Fruit fly (Drosophila melanogaster) whole organism, embryonic: Measurements from ENCODE around the gene CG3862.

ENCODE experiments used
- B-H2 ChIP-seq: fragments of 200-800 bp; sonication (Bioruptor generic); optimal IDR thresholded peaks from 2 replicates; lab custom pipeline; 2018; ENCODE audit warnings: missing biosample characterization, mild to moderate bottlenecking, missing genetic modification characterization
- CG11456 ChIP-seq: fragments of 200-800 bp; sonication (Bioruptor generic); IDR thresholded peaks from 3 replicates; pipeline ENCODE4 v1.3.6; 2022; ENCODE audit warnings: missing biosample characterization, missing genetic modification characterization
- CG12299 ChIP-seq: fragments of 200-800 bp; sonication (Bioruptor generic); optimal IDR thresholded peaks from 2 replicates; lab custom pipeline; 2018; ENCODE audit warnings: missing biosample characterization, mild to moderate bottlenecking, missing genetic modification characterization
- CG12659 ChIP-seq: fragments of 200-800 bp; sonication (Bioruptor generic); optimal IDR thresholded peaks from 3 replicates; lab custom pipeline; 2017; ENCODE audit warnings: mild to moderate bottlenecking, missing biosample characterization, missing genetic modification reagents, missing genetic modification characterization
- CG12942 ChIP-seq: fragments of 200-800 bp; sonication (Bioruptor generic); optimal IDR thresholded peaks from 3 replicates; lab custom pipeline; 2016; ENCODE audit warnings: missing biosample characterization, missing genetic modification characterization
- CG14667 ChIP-seq: fragments of 200-800 bp; sonication (Bioruptor generic); IDR thresholded peaks from 2 replicates; pipeline ENCODE4 v1.3.6; 2022; ENCODE audit warnings: missing biosample characterization, missing genetic modification characterization
- CG14710 ChIP-seq: fragments of 200-800 bp; sonication (Bioruptor generic); optimal IDR thresholded peaks from 3 replicates; lab custom pipeline; 2019; ENCODE audit warnings: missing biosample characterization, mild to moderate bottlenecking, missing genetic modification characterization, moderate library complexity
- CG18599 ChIP-seq: fragments of 200-800 bp; sonication (Bioruptor generic); optimal IDR thresholded peaks from 3 replicates; lab custom pipeline; 2017; ENCODE audit warnings: missing biosample characterization, missing genetic modification characterization, mild to moderate bottlenecking, moderate library complexity, missing genetic modification reagents
- CG2889 ChIP-seq: fragments of 200-800 bp; sonication (Bioruptor generic); IDR thresholded peaks from 3 replicates; pipeline ENCODE4 v1.3.6; 2022; ENCODE audit warnings: missing biosample characterization, missing genetic modification characterization
- CG30431 ChIP-seq: fragments of 200-800 bp; sonication (Bioruptor generic); optimal IDR thresholded peaks from 2 replicates; lab custom pipeline; 2017; ENCODE audit warnings: missing biosample characterization, missing genetic modification characterization
- CG31224 ChIP-seq: fragments of 200-800 bp; sonication (Bioruptor generic); IDR thresholded peaks from 2 replicates; pipeline ENCODE4 v1.3.6; 2022; ENCODE audit warnings: missing biosample characterization, missing genetic modification characterization
- CG3281 ChIP-seq: fragments of 200-800 bp; sonication (Bioruptor generic); optimal IDR thresholded peaks from 3 replicates; lab custom pipeline; 2017; ENCODE audit warnings: missing biosample characterization, mild to moderate bottlenecking, missing genetic modification characterization
- CG34376 ChIP-seq: fragments of 200-800 bp; sonication (Bioruptor generic); optimal IDR thresholded peaks from 2 replicates; lab custom pipeline; 2018; ENCODE audit warnings: missing biosample characterization, mild to moderate bottlenecking, missing genetic modification characterization
- CG4282 ChIP-seq: fragments of 200-800 bp; sonication (Bioruptor generic); optimal IDR thresholded peaks from 2 replicates; lab custom pipeline; 2016; ENCODE audit warnings: missing biosample characterization, missing genetic modification characterization
- CG4360 ChIP-seq: fragments of 200-800 bp; sonication (Bioruptor generic); IDR thresholded peaks from 2 replicates; pipeline ENCODE4 v1.3.6; 2022; ENCODE audit warnings: missing biosample characterization, missing genetic modification characterization
- CG6272 ChIP-seq: fragments of 200-800 bp; sonication (Bioruptor generic); IDR thresholded peaks from 2 replicates; pipeline ENCODE4 v1.3.6; 2022; ENCODE audit warnings: missing biosample characterization, missing genetic modification characterization
- CG9437 ChIP-seq: fragments of 200-800 bp; sonication (Bioruptor generic); optimal IDR thresholded peaks from 2 replicates; lab custom pipeline; 2018; ENCODE audit warnings: missing biosample characterization, mild to moderate bottlenecking, missing genetic modification characterization
- CG9609 ChIP-seq: fragments of 200-800 bp; sonication (Bioruptor generic); optimal IDR thresholded peaks from 3 replicates; lab custom pipeline; 2016; ENCODE audit warnings: missing biosample characterization, missing genetic modification characterization
- CTCF ChIP-seq: fragments of 200-800 bp; sonication (Bioruptor generic); optimal IDR thresholded peaks from 2 replicates; lab custom pipeline; 2017; ENCODE audit warnings: missing biosample characterization, mild to moderate bottlenecking, missing genetic modification characterization, moderate library complexity
- Dip2 ChIP-seq: fragments of 200-800 bp; sonication (Bioruptor generic); IDR thresholded peaks from 2 replicates; pipeline ENCODE4 v1.3.6; 2022; ENCODE audit warnings: missing biosample characterization, missing genetic modification characterization
- E2f1 ChIP-seq: fragments of 200-800 bp; sonication (Bioruptor generic); IDR thresholded peaks from 2 replicates; pipeline ENCODE4 v1.3.6; 2022; ENCODE audit warnings: missing biosample characterization, missing genetic modification characterization
- Eip74EF ChIP-seq, 2 experiments: fragments of 200-800 bp in 1 of 2; fragments of >200 bp in 1 of 2; sonication (Bioruptor generic) in 1 of 2; optimal IDR thresholded peaks; 2 replicates each; lab custom pipeline; 2017 to 2019; ENCODE audit warnings: missing biosample characterization in 2 of 2, missing genetic modification characterization in 2 of 2, mild to moderate bottlenecking in 1 of 2, moderate library complexity in 1 of 2
- Ets97D ChIP-seq: fragments of 200-800 bp; sonication (Bioruptor generic); optimal IDR thresholded peaks from 3 replicates; lab custom pipeline; 2016; ENCODE audit warnings: missing biosample characterization, missing genetic modification characterization
- GATAe ChIP-seq: fragments of 200-800 bp; sonication (Bioruptor generic); conservative IDR thresholded peaks from 2 replicates; pipeline ENCODE4 v1.3.6; 2022; ENCODE audit warnings: missing biosample characterization, missing genetic modification characterization
- Lhr ChIP-seq: fragments of 200-800 bp; sonication (Bioruptor generic); optimal IDR thresholded peaks from 3 replicates; lab custom pipeline; 2017; ENCODE audit warnings: mild to moderate bottlenecking, missing biosample characterization, missing genetic modification reagents, missing genetic modification characterization
- MESR4 ChIP-seq: fragments of 200-800 bp; sonication (Bioruptor generic); optimal IDR thresholded peaks from 2 replicates; lab custom pipeline; 2018; ENCODE audit warnings: missing biosample characterization, mild to moderate bottlenecking, missing genetic modification characterization, moderate library complexity
- NFAT ChIP-seq: fragments of 200-800 bp; sonication (Bioruptor generic); IDR thresholded peaks from 2 replicates; pipeline ENCODE4 v1.3.6; 2022; ENCODE audit warnings: missing biosample characterization, missing genetic modification characterization
- Pdp1 ChIP-seq, 2 experiments: fragments of 200-800 bp; sonication (Bioruptor generic); optimal IDR thresholded peaks; 3 replicates each; lab custom pipeline; 2016; ENCODE audit warnings: missing biosample characterization in 2 of 2, missing genetic modification characterization in 2 of 2, mild to moderate bottlenecking in 1 of 2, moderate library complexity in 1 of 2
- Poxn ChIP-seq: fragments of 200-800 bp; sonication (Bioruptor generic); IDR thresholded peaks from 2 replicates; pipeline ENCODE4 v1.3.6; 2022; ENCODE audit warnings: missing biosample characterization, missing genetic modification characterization
- Ravus ChIP-seq: fragments of 200-800 bp; sonication (Bioruptor generic); IDR thresholded peaks from 2 replicates; pipeline ENCODE4 v1.3.6; 2022; ENCODE audit warnings: missing biosample characterization, missing genetic modification characterization
- ash1 ChIP-seq: fragments of 200-800 bp; sonication (Bioruptor generic); optimal IDR thresholded peaks from 2 replicates; lab custom pipeline; 2018; ENCODE audit warnings: missing biosample characterization, mild to moderate bottlenecking, missing genetic modification characterization
- cato ChIP-seq: fragments of 200-800 bp; sonication (Bioruptor generic); optimal IDR thresholded peaks from 2 replicates; lab custom pipeline; 2016; ENCODE audit warnings: missing biosample characterization, missing genetic modification characterization, borderline replicate concordance
- crc ChIP-seq: fragments of 200-800 bp; sonication (Bioruptor generic); optimal IDR thresholded peaks from 2 replicates; lab custom pipeline; 2016; ENCODE audit warnings: missing biosample characterization, missing genetic modification characterization
- croc ChIP-seq: fragments of 200-800 bp; sonication (Bioruptor generic); conservative IDR thresholded peaks from 3 replicates; pipeline ENCODE4 v1.3.6; 2022; ENCODE audit warnings: missing biosample characterization, missing genetic modification characterization
- dan ChIP-seq: fragments of 200-800 bp; sonication (Bioruptor generic); IDR thresholded peaks from 2 replicates; pipeline ENCODE4 v1.3.6; 2022; ENCODE audit warnings: missing biosample characterization, missing genetic modification characterization
- dmrt99B ChIP-seq: fragments of 200-800 bp; sonication (Bioruptor generic); optimal IDR thresholded peaks from 2 replicates; lab custom pipeline; 2018; ENCODE audit warnings: missing biosample characterization, mild to moderate bottlenecking, missing genetic modification characterization, moderate library complexity
- ewg ChIP-seq: fragments of 200-800 bp; sonication (Bioruptor generic); optimal IDR thresholded peaks from 3 replicates; lab custom pipeline; 2017; ENCODE audit warnings: mild to moderate bottlenecking, missing biosample characterization, missing genetic modification reagents, missing genetic modification characterization
- gce ChIP-seq: fragments of 200-800 bp; sonication (Bioruptor generic); IDR thresholded peaks from 3 replicates; pipeline ENCODE4 v1.3.6; 2022; ENCODE audit warnings: missing biosample characterization, missing genetic modification characterization
- grn ChIP-seq: fragments of 200-800 bp; sonication (Bioruptor generic); optimal IDR thresholded peaks from 3 replicates; lab custom pipeline; 2017; ENCODE audit warnings: missing biosample characterization, missing genetic modification characterization
- gsb-n ChIP-seq: fragments of 200-800 bp; sonication (Bioruptor generic); optimal IDR thresholded peaks from 3 replicates; lab custom pipeline; 2018; ENCODE audit warnings: missing biosample characterization, mild to moderate bottlenecking, missing genetic modification characterization
- pita ChIP-seq: fragments of 200-800 bp; sonication (Bioruptor generic); optimal IDR thresholded peaks from 2 replicates; lab custom pipeline; 2017; ENCODE audit warnings: missing biosample characterization, mild to moderate bottlenecking, missing genetic modification characterization
- pzg ChIP-seq: fragments of 200-800 bp; sonication (Bioruptor generic); optimal IDR thresholded peaks from 3 replicates; lab custom pipeline; 2018; ENCODE audit warnings: missing biosample characterization, mild to moderate bottlenecking, missing genetic modification characterization, moderate library complexity
- salm ChIP-seq: fragments of 200-800 bp; sonication (Bioruptor generic); optimal IDR thresholded peaks from 2 replicates; lab custom pipeline; 2018; ENCODE audit warnings: missing biosample characterization, mild to moderate bottlenecking, missing genetic modification characterization
- sd ChIP-seq: fragments of 200-800 bp; sonication (Bioruptor generic); optimal IDR thresholded peaks from 3 replicates; lab custom pipeline; 2018; ENCODE audit warnings: missing biosample characterization, mild to moderate bottlenecking, missing genetic modification characterization, moderate library complexity
- sima ChIP-seq: fragments of 200-800 bp; sonication (Bioruptor generic); optimal IDR thresholded peaks from 2 replicates; lab custom pipeline; 2016; ENCODE audit warnings: missing biosample characterization, missing genetic modification characterization
- sob ChIP-seq: fragments of 200-800 bp; sonication (Bioruptor generic); IDR thresholded peaks from 2 replicates; pipeline ENCODE4 v1.3.6; 2022; ENCODE audit warnings: missing biosample characterization, missing genetic modification characterization
- ssp ChIP-seq: fragments of 200-800 bp; sonication (Bioruptor generic); IDR thresholded peaks from 2 replicates; pipeline ENCODE4 v1.3.6; 2022; ENCODE audit warnings: missing biosample characterization, missing genetic modification characterization
- tio ChIP-seq: fragments of 200-800 bp; sonication (Bioruptor generic); optimal IDR thresholded peaks from 2 replicates; lab custom pipeline; 2017; ENCODE audit warnings: missing biosample characterization, missing genetic modification characterization, inconsistent platforms
- trem ChIP-seq: fragments of 200-800 bp; optimal IDR thresholded peaks from 3 replicates; lab custom pipeline; 2019; ENCODE audit warnings: missing biosample characterization, mild to moderate bottlenecking, missing genetic modification characterization, moderate library complexity
- unpg ChIP-seq: fragments of 200-800 bp; sonication (Bioruptor generic); optimal IDR thresholded peaks from 3 replicates; lab custom pipeline; 2018; ENCODE audit warnings: missing biosample characterization, mild to moderate bottlenecking, missing genetic modification characterization, moderate library complexity

The CG3862 gene

DNA sequence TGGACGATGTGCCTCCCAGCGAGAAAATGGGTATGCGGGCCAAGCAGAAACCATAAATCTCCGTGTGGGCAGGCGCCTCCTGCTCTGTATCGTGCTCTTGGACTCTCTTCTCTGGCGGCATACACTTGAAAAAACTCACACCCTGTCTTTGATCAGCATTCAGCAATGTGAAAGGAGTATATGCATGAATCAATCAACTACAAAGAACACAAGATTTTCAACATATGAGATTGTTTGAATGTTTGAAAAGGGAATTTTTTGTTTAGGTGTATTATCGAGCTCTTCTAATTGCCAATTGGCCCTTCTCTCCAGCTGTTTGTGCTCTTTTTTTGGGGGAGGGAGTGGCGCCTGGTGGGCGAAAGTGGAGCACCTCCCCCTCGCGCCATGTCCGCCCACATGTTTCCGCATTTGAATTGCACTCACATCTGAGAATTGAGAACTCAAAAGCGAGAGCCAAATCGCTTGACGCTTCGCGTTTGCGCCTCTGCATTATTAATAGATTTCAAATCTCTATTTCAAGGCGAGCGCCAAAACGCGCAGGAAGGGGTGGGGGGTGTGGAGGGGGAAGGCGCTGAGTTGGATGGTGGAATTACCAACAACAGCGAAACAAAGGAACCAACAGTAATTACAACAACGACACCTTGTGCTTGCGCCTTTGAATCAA is 19.8 kb upstream of the CG3862 start (continued):
- TF ChIP-seq B-H2 (GFP tag; lab: Kevin White, UChicago): peak; percentile 72
- peak; percentile 89 for TF ChIP-seq unpg
- TF ChIP-seq salm (tag; lab: Kevin White, UChicago): peak; percentile 59
- peak; percentile 85 for TF ChIP-seq crc (GFP tag; lab: Kevin White, UChicago)
- peak; percentile 6 for TF ChIP-seq pzg (GFP tag; lab: Kevin White, UChicago)
- TF ChIP-seq tio (GFP tag; lab: Kevin White, UChicago): peak; percentile 54
- peak; percentile 89 for TF ChIP-seq E2f1 (GFP tag; lab: Robert Waterston, UW)
- peak; percentile 64 for TF ChIP-seq gsb-n (tag; lab: Kevin White, UChicago)
- peak; percentile 91 for TF ChIP-seq CG18599 (GFP tag; lab: Kevin White, UChicago)
- TF ChIP-seq pita (GFP tag; lab: Kevin White, UChicago): no peak
- TF ChIP-seq CG9437 (GFP tag; lab: Kevin White, UChicago): peak; percentile 75
- peak; percentile 57 for TF ChIP-seq sd (tag; lab: Kevin White, UChicago)
- peak; percentile 74 for TF ChIP-seq ewg (GFP tag; lab: Kevin White, UChicago)
- TF ChIP-seq sima (GFP tag; lab: Kevin White, UChicago): peak; percentile 50
- peak; percentile 80 for TF ChIP-seq CG6272 (GFP tag; lab: Robert Waterston, UW)
- TF ChIP-seq CG12942 (GFP tag; lab: Kevin White, UChicago): peak; percentile 78
- TF ChIP-seq CG14667 (GFP tag; lab: Robert Waterston, UW): peak; percentile 88
- TF ChIP-seq grn (GFP tag; lab: Kevin White, UChicago): no peak
- TF ChIP-seq dmrt99B (tag; lab: Kevin White, UChicago): peak; percentile 92
- TF ChIP-seq CG2889: peak; percentile 84
- peak; percentile 87 for TF ChIP-seq CG3281 (GFP tag; lab: Kevin White, UChicago)
- peak; percentile 91 for TF ChIP-seq NFAT (GFP tag; lab: Robert Waterston, UW)
- TF ChIP-seq Ets97D (GFP tag; lab: Kevin White, UChicago): peak; percentile 59
- peak; percentile 34 for TF ChIP-seq ash1 (GFP tag; lab: Kevin White, UChicago)
- no peak for TF ChIP-seq Dip2
- TF ChIP-seq CG4282 (GFP tag; lab: Kevin White, UChicago): peak; percentile 21
- peak; percentile 55 for TF ChIP-seq CG14710
- TF ChIP-seq CG9609 (GFP tag; lab: Kevin White, UChicago): peak; percentile 88
- TF ChIP-seq dan (GFP tag; lab: Robert Waterston, UW): no peak
- peak in 1 of 2 experiments; percentile 82 for TF ChIP-seq Eip74EF (GFP tag; optimal IDR thresholded peaks at IDR 0.05; lab: Kevin White, UChicago)
- peak; percentile 75 for TF ChIP-seq CG30431 (GFP tag; lab: Kevin White, UChicago)
- peak; percentile 73 for TF ChIP-seq Ravus
- peak; percentile 48 for TF ChIP-seq cato (GFP tag; lab: Kevin White, UChicago)
- peak; percentile 80 for TF ChIP-seq ssp (GFP tag; lab: Robert Waterston, UW)
- 0 out of 2 replicates have a peak, but pooled peaks have one; percentile 23 for TF ChIP-seq GATAe (GFP tag; lab: Robert Waterston, UW)
- TF ChIP-seq CG31224 (GFP tag; lab: Robert Waterston, UW): peak; percentile 80; the same call in 1 of the 2 replicates
- peak; percentile 63 for TF ChIP-seq CG4360
- TF ChIP-seq CG12299 (tag; lab: Kevin White, UChicago): peak; percentile 41
- peak; percentile 64; the same call in 1 of the 2 replicates for TF ChIP-seq Poxn (GFP tag; lab: Robert Waterston, UW)
- peak; percentile 92 for TF ChIP-seq CG12659 (GFP tag; lab: Kevin White, UChicago)
- peak; percentile 50 for TF ChIP-seq CTCF
- peak; percentile 7 for TF ChIP-seq Lhr (GFP tag; lab: Kevin White, UChicago)
- peak; percentile 87 for TF ChIP-seq sob (GFP tag; lab: Robert Waterston, UW)
- TF ChIP-seq Pdp1 (GFP tag; optimal IDR thresholded peaks at IDR 0.05; lab: Kevin White, UChicago): peak; percentile 79 to 87
- TF ChIP-seq trem: peak; percentile 40
- peak; percentile 68; the same call in 2 of the 3 replicates for TF ChIP-seq croc (GFP tag; lab: Robert Waterston, UW)
- peak; percentile 33 for TF ChIP-seq MESR4 (GFP tag; lab: Kevin White, UChicago)
- peak; percentile 92 for TF ChIP-seq CG11456 (GFP tag; lab: Robert Waterston, UW)
- TF ChIP-seq gce (GFP tag; lab: Robert Waterston, UW): peak; percentile 69; the same call in 1 of the 3 replicates
- peak; percentile 67 for TF ChIP-seq CG34376 (GFP tag; lab: Kevin White, UChicago)
